Fruit fly (Drosophila melanogaster): ENCODE data around the gene TfIIB.

TfIIB gene

dm6 chr2L:10405008-10405654, 26.0 kb upstream of the TfIIB start, which contains the start of the genes CG17768, LSm-4 and Ir31a (continued):
- TF ChIP-seq CG30403 (GFP tag; optimal IDR thresholded peaks at IDR 0.05) (no peak), Dref (GFP tag; IDR thresholded peaks at IDR 0.05) (peak; percentile 66), tna (GFP tag; IDR thresholded peaks at IDR 0.05; ENCODE audit: partially characterized antibody) (peak; percentile 45; the same call in 1 of the 2 replicates), knrl (GFP tag; IDR thresholded peaks at IDR 0.05; ENCODE audit: partially characterized antibody) (peak; percentile 81), gcm2 (GFP tag; optimal IDR thresholded peaks at IDR 0.05) (no peak), nerfin-2 (GFP tag; IDR thresholded peaks at IDR 0.05; ENCODE audit: partially characterized antibody) (peak; percentile 49; the same call in 1 of the 2 replicates), CG6791 (GFP tag; IDR thresholded peaks at IDR 0.05; ENCODE audit: partially characterized antibody) (no peak), sug (tag; optimal IDR thresholded peaks at IDR 0.05) (no peak), trem (tag; optimal IDR thresholded peaks at IDR 0.05) (no peak), BEAF-32 (GFP tag; optimal IDR thresholded peaks at IDR 0.05) (peak; percentile 73), CG9215 (GFP tag; IDR thresholded peaks at IDR 0.05) (no peak), CoRest (tag; optimal IDR thresholded peaks at IDR 0.05) (no peak), ara (GFP tag; IDR thresholded peaks at IDR 0.05) (no peak), Sry-δ (GFP tag; optimal IDR thresholded peaks at IDR 0.05) (peak; percentile 72), CG1529 (GFP tag; optimal IDR thresholded peaks at IDR 0.05) (no peak), CG16813 (GFP tag; IDR thresholded peaks at IDR 0.05; ENCODE audit: partially characterized antibody) (peak; percentile 72), CG3838 (GFP tag; optimal IDR thresholded peaks at IDR 0.05) (no peak), Bgb (GFP tag; IDR thresholded peaks at IDR 0.05; ENCODE audit: partially characterized antibody) (peak; percentile 80), pzg (GFP tag; optimal IDR thresholded peaks at IDR 0.05) (peak; percentile 20), row (GFP tag; IDR thresholded peaks at IDR 0.05) (peak; percentile 54), CG8290 (GFP tag; optimal IDR thresholded peaks at IDR 0.05) (peak; percentile 27), CG8290 (tag; optimal IDR thresholded peaks at IDR 0.05) (no peak), Drgx (GFP tag; IDR thresholded peaks at IDR 0.05) (no peak), stc (GFP tag; IDR thresholded peaks at IDR 0.05) (no peak), rib (GFP tag; IDR thresholded peaks at IDR 0.05) (no peak), CG10431 (GFP tag; optimal IDR thresholded peaks at IDR 0.05) (no peak), stwl (tag; optimal IDR thresholded peaks at IDR 0.05) (peak; percentile 18), CG17186 (GFP tag; optimal IDR thresholded peaks at IDR 0.05) (no peak), B-H1 (GFP tag; IDR thresholded peaks at IDR 0.05) (no peak), CG5180 (GFP tag; optimal IDR thresholded peaks at IDR 0.05) (no peak), CG10267 (tag; optimal IDR thresholded peaks at IDR 0.05) (peak; percentile 1), MBD-R2 (GFP tag; IDR thresholded peaks at IDR 0.05) (peak; percentile 46; the same call in 1 of the 2 replicates), Adf1 (GFP tag; IDR thresholded peaks at IDR 0.05) (no peak), zen (tag; optimal IDR thresholded peaks at IDR 0.05) (no peak), CG8089 (GFP tag; optimal IDR thresholded peaks at IDR 0.05) (no peak), CG43689 (GFP tag; IDR thresholded peaks at IDR 0.05) (no peak), CG13287 (GFP tag; IDR thresholded peaks at IDR 0.05; ENCODE audit: partially characterized antibody) (peak; percentile 87), CG15073 (GFP tag; optimal IDR thresholded peaks at IDR 0.05) (no peak), CG30020 (tag; optimal IDR thresholded peaks at IDR 0.05) (peak; percentile 91), ftz-f1 (GFP tag; optimal IDR thresholded peaks at IDR 0.05) (no peak), zfh1 (GFP tag; IDR thresholded peaks at IDR 0.05) (no peak), phol (tag; optimal IDR thresholded peaks at IDR 0.05) (peak; percentile 11), CG14860 (GFP tag; IDR thresholded peaks at IDR 0.05; ENCODE audit: partially characterized antibody) (peak; percentile 68), Atf-2 (GFP tag; optimal IDR thresholded peaks at IDR 0.05) (no peak), CG9817 (tag; optimal IDR thresholded peaks at IDR 0.05) (no peak), CG4617 (GFP tag; optimal IDR thresholded peaks at IDR 0.05; ENCODE audit: borderline replicate concordance) (peak; percentile 40), vnd (GFP tag; IDR thresholded peaks at IDR 0.05; ENCODE audit: partially characterized antibody) (peak; percentile 59; the same call in 2 of the 3 replicates), pb (GFP tag; optimal IDR thresholded peaks at IDR 0.05) (no peak), CG18764 (GFP tag; optimal IDR thresholded peaks at IDR 0.05) (no peak)
